Worm (Caenorhabditis elegans) whole organism, L1 larva: ENCODE results near the gene F37C12.18.

Experiments used
- C04F5.9 ChIP-seq: sonication (generic microtip); optimal IDR thresholded peaks from 2 replicates; lab custom pipeline; 2016; ENCODE audit warnings: missing genetic modification characterization, missing compliant biosample characterization
- C16A3.4 ChIP-seq: fragments of 150-350 bp; optimal IDR thresholded peaks from 2 replicates; lab custom pipeline; 2014; ENCODE audit warnings: missing biosample characterization, missing genetic modification characterization
- C34B4.2 ChIP-seq: sonication (generic microtip); optimal IDR thresholded peaks from 2 replicates; lab custom pipeline; 2017; ENCODE audit warnings: mild to moderate bottlenecking, missing genetic modification characterization, missing compliant biosample characterization
- alr-1 ChIP-seq: fragments of 200-800 bp; sonication (Bioruptor generic); optimal IDR thresholded peaks from 2 replicates; lab custom pipeline; 2018; ENCODE audit warnings: borderline replicate concordance, mild to moderate bottlenecking, missing genetic modification characterization, missing compliant biosample characterization
- aly-2 ChIP-seq: fragments of 150-350 bp; optimal IDR thresholded peaks from 2 replicates; lab custom pipeline; 2014; ENCODE audit warnings: missing biosample characterization, missing genetic modification characterization
- blmp-1 ChIP-seq: fragments of 150-350 bp; optimal IDR thresholded peaks from 2 replicates; lab custom pipeline; 2014; ENCODE audit warnings: missing biosample characterization, missing genetic modification characterization
- ceh-63 ChIP-seq: fragments of 200-800 bp; sonication (Bioruptor generic); optimal IDR thresholded peaks from 2 replicates; lab custom pipeline; 2018; ENCODE audit warnings: mild to moderate bottlenecking, missing genetic modification characterization, missing compliant biosample characterization
- ceh-82 ChIP-seq, 3 experiments: fragments of 150-350 bp in 1 of 3; sonication (generic microtip) in 2 of 3; optimal IDR thresholded peaks; 2 replicates each; lab custom pipeline; 2014 to 2017; ENCODE audit warnings: missing biosample characterization in 3 of 3, missing genetic modification characterization in 3 of 3
- ces-1 ChIP-seq: fragments of 150-350 bp; optimal IDR thresholded peaks from 2 replicates; lab custom pipeline; 2014; ENCODE audit warnings: missing biosample characterization, missing genetic modification reagents, missing genetic modification characterization
- efl-3 ChIP-seq: fragments of 200-800 bp; sonication (Bioruptor generic); optimal IDR thresholded peaks from 2 replicates; lab custom pipeline; 2018; ENCODE audit warnings: mild to moderate bottlenecking, missing genetic modification characterization, missing compliant biosample characterization
- egl-13 ChIP-seq: sonication (generic microtip); optimal IDR thresholded peaks from 2 replicates; lab custom pipeline; 2016; ENCODE audit warnings: missing genotype, missing genetic modification reagents, missing genetic modification characterization, missing compliant biosample characterization
- elt-3 ChIP-seq, 6 experiments: fragments of 150-350 bp in 1 of 6; sonication (generic microtip); optimal IDR thresholded peaks; 2 replicates each; lab custom pipeline; 2017 to 2018; ENCODE audit warnings: missing biosample characterization in 6 of 6, missing genetic modification characterization in 6 of 6, inconsistent platforms in 1 of 6
- ets-5 ChIP-seq: fragments of 200-800 bp; sonication (Bioruptor generic); IDR thresholded peaks from 2 replicates; pipeline ENCODE4 v1.3.6; 2022; ENCODE audit warnings: missing genetic modification characterization, missing compliant biosample characterization
- grh-1 ChIP-seq: fragments of 200-800 bp; sonication (Bioruptor generic); IDR thresholded peaks from 2 replicates; pipeline ENCODE4 v1.3.6; 2022; ENCODE audit warnings: missing genetic modification reagents, missing genetic modification characterization, missing compliant biosample characterization
- hlh-17 ChIP-seq: fragments of 200-800 bp; sonication (Bioruptor generic); optimal IDR thresholded peaks from 2 replicates; lab custom pipeline; 2018; ENCODE audit warnings: missing genetic modification characterization, mild to moderate bottlenecking, missing compliant biosample characterization, moderate library complexity, borderline replicate concordance
- hlh-4 ChIP-seq: sonication (generic microtip); optimal IDR thresholded peaks from 2 replicates; lab custom pipeline; 2016; ENCODE audit warnings: mild to moderate bottlenecking, missing genetic modification characterization, missing compliant biosample characterization
- hpl-2 ChIP-seq: fragments of 150-350 bp; optimal IDR thresholded peaks from 2 replicates; lab custom pipeline; 2014; ENCODE audit warnings: missing biosample characterization, missing genetic modification reagents, missing genetic modification characterization
- irx-1 ChIP-seq: sonication (generic microtip); optimal IDR thresholded peaks from 2 replicates; lab custom pipeline; 2016; ENCODE audit warnings: missing genetic modification characterization, missing compliant biosample characterization
- jun-1 ChIP-seq: fragments of 150-350 bp; optimal IDR thresholded peaks from 2 replicates; lab custom pipeline; 2014; ENCODE audit warnings: missing biosample characterization, missing genetic modification reagents, missing genetic modification characterization
- lin-15B ChIP-seq: fragments of 150-350 bp; sonication (generic microtip); optimal IDR thresholded peaks from 3 replicates; lab custom pipeline; 2014; ENCODE audit warnings: missing biosample characterization, missing genetic modification characterization
- mab-9 ChIP-seq: fragments of 200-800 bp; sonication (Bioruptor generic); IDR thresholded peaks from 2 replicates; pipeline ENCODE4 v1.3.6; 2022; ENCODE audit warnings: missing genetic modification reagents, missing genetic modification characterization, missing compliant biosample characterization
- mdl-1 ChIP-seq, 2 experiments: fragments of 150-350 bp; optimal IDR thresholded peaks; 2 replicates each; lab custom pipeline; 2014 to 2017; ENCODE audit warnings: missing biosample characterization in 2 of 2, missing genetic modification characterization in 2 of 2, inconsistent platforms in 1 of 2
- mef-2 ChIP-seq: fragments of 150-350 bp; optimal IDR thresholded peaks from 2 replicates; lab custom pipeline; 2014; ENCODE audit warnings: missing biosample characterization, missing genetic modification characterization
- nhr-11 ChIP-seq: fragments of 150-350 bp; optimal IDR thresholded peaks from 2 replicates; lab custom pipeline; 2014; ENCODE audit warnings: missing biosample characterization, missing genetic modification characterization
- nhr-19 ChIP-seq: fragments of 200-800 bp; sonication (Bioruptor generic); conservative IDR thresholded peaks from 2 replicates; pipeline ENCODE4 v1.3.6; 2022; ENCODE audit warnings: missing genetic modification characterization, missing compliant biosample characterization
- nhr-20 ChIP-seq: sonication (generic microtip); optimal IDR thresholded peaks from 2 replicates; lab custom pipeline; 2016; ENCODE audit warnings: mild to moderate bottlenecking, missing genetic modification characterization, missing compliant biosample characterization
- nhr-237 ChIP-seq: fragments of 150-350 bp; optimal IDR thresholded peaks from 2 replicates; lab custom pipeline; 2014; ENCODE audit warnings: missing biosample characterization, missing genetic modification characterization
- nhr-28 ChIP-seq: fragments of 150-350 bp; optimal IDR thresholded peaks from 2 replicates; lab custom pipeline; 2014; ENCODE audit warnings: missing biosample characterization, missing genetic modification characterization
- nhr-47 ChIP-seq: sonication (generic microtip); optimal IDR thresholded peaks from 2 replicates; lab custom pipeline; 2016; ENCODE audit warnings: mild to moderate bottlenecking, missing genetic modification characterization, moderate library complexity, missing compliant biosample characterization
- nhr-76 ChIP-seq: sonication (generic microtip); optimal IDR thresholded peaks from 2 replicates; lab custom pipeline; 2017; ENCODE audit warnings: missing biosample characterization, missing genetic modification characterization
- nhr-77 ChIP-seq: fragments of 150-350 bp; optimal IDR thresholded peaks from 2 replicates; lab custom pipeline; 2014; ENCODE audit warnings: missing biosample characterization, missing genetic modification characterization
- nhr-85 ChIP-seq: sonication (generic microtip); peaks from one replicate; lab custom pipeline; 2016; ENCODE audit warnings: missing genetic modification characterization, inconsistent platforms, missing compliant biosample characterization
- nhr-90 ChIP-seq: sonication (generic microtip); optimal IDR thresholded peaks from 2 replicates; lab custom pipeline; 2016; ENCODE audit warnings: mild to moderate bottlenecking, missing genetic modification characterization, missing compliant biosample characterization; ENCODE audit not compliant: poor library complexity
- pqm-1 ChIP-seq: sonication (generic microtip); optimal IDR thresholded peaks from 3 replicates; lab custom pipeline; 2017; ENCODE audit warnings: missing biosample characterization, missing genetic modification characterization
- snu-23 ChIP-seq: sonication (generic microtip); optimal IDR thresholded peaks from 2 replicates; lab custom pipeline; 2016; ENCODE audit warnings: missing genetic modification characterization, missing compliant biosample characterization
- sox-4 ChIP-seq: sonication (generic microtip); optimal IDR thresholded peaks from 2 replicates; lab custom pipeline; 2016; ENCODE audit warnings: missing genetic modification characterization, missing compliant biosample characterization
- sptf-1 ChIP-seq: fragments of 150-350 bp; optimal IDR thresholded peaks from 2 replicates; lab custom pipeline; 2014; ENCODE audit warnings: missing biosample characterization, missing genetic modification characterization
- swsn-7 ChIP-seq: sonication (generic microtip); optimal IDR thresholded peaks from 2 replicates; lab custom pipeline; 2016; ENCODE audit warnings: missing genetic modification characterization, missing compliant biosample characterization
- tbx-2 ChIP-seq: sonication (generic microtip); optimal IDR thresholded peaks from 2 replicates; lab custom pipeline; 2016; ENCODE audit warnings: missing genetic modification characterization, missing compliant biosample characterization
- tlp-1 ChIP-seq: fragments of 150-350 bp; optimal IDR thresholded peaks from 2 replicates; lab custom pipeline; 2014; ENCODE audit warnings: missing biosample characterization, missing genetic modification characterization
- unc-130 ChIP-seq: fragments of 150-350 bp; optimal IDR thresholded peaks from 2 replicates; lab custom pipeline; 2017; ENCODE audit warnings: missing biosample characterization, missing genetic modification characterization, inconsistent platforms
- unc-86 ChIP-seq: sonication (generic microtip); optimal IDR thresholded peaks from 2 replicates; lab custom pipeline; 2016; ENCODE audit warnings: missing genetic modification characterization, missing compliant biosample characterization
- vab-15 ChIP-seq: sonication (generic microtip); optimal IDR thresholded peaks from 2 replicates; lab custom pipeline; 2017; ENCODE audit warnings: missing genotype, mild to moderate bottlenecking, missing genetic modification characterization, missing compliant biosample characterization
- xbp-1 ChIP-seq: sonication (generic microtip); optimal IDR thresholded peaks from 2 replicates; lab custom pipeline; 2016; ENCODE audit warnings: missing genetic modification characterization, missing compliant biosample characterization
- ztf-11 ChIP-seq, 2 experiments: sonication (generic microtip); optimal IDR thresholded peaks; 2 replicates each; lab custom pipeline; 2016 to 2017; ENCODE audit warnings: missing genetic modification characterization in 2 of 2, missing biosample characterization in 1 of 2, missing compliant biosample characterization in 1 of 2

The F37C12.18 gene

ce11 chrIII:7189581-7190128 lies 5.6 kb downstream of the F37C12.18 start, which contains the start of gene rps-21 (continued):
- peak; percentile 10 for TF ChIP-seq hpl-2
- peak; percentile 79 for TF ChIP-seq nhr-77 (tag; lab: Kevin White, UChicago)
- peak; percentile 84 for TF ChIP-seq nhr-47
- TF ChIP-seq vab-15 (tag; lab: Kevin White, UChicago): peak; percentile 31
- TF ChIP-seq lin-15B (tag; lab: Kevin White, UChicago): peak; percentile 83
- no peak for TF ChIP-seq ces-1
- TF ChIP-seq unc-86 (tag; lab: Kevin White, UChicago): peak; percentile 71
- TF ChIP-seq snu-23 (GFP tag; lab: Kevin White, UChicago): peak; percentile 91
- TF ChIP-seq nhr-85 (tag; lab: Kevin White, UChicago): peak; percentile 91
- TF ChIP-seq blmp-1 (tag; lab: Kevin White, UChicago): peak; percentile 70
- peak; percentile 72 for TF ChIP-seq nhr-90 (tag; lab: Kevin White, UChicago)
- TF ChIP-seq swsn-7 (tag; lab: Kevin White, UChicago): peak; percentile 80
- TF ChIP-seq pqm-1 (tag; lab: Kevin White, UChicago): no peak
- peak; percentile 88 for TF ChIP-seq tbx-2 (tag; lab: Kevin White, UChicago)
- TF ChIP-seq C16A3.4 (tag; lab: Kevin White, UChicago): peak; percentile 91
- peak; percentile 88 for TF ChIP-seq nhr-20 (tag; lab: Kevin White, UChicago)
- peak; percentile 22 for TF ChIP-seq egl-13 (tag; lab: Kevin White, UChicago)
- TF ChIP-seq C04F5.9 (tag; lab: Kevin White, UChicago): peak; percentile 71
- no peak for TF ChIP-seq mef-2
- TF ChIP-seq jun-1 (tag; lab: Kevin White, UChicago): peak; percentile 73
- TF ChIP-seq nhr-76 (tag; lab: Kevin White, UChicago): no peak
- TF ChIP-seq efl-3 (GFP tag; lab: Kevin White, UChicago): no peak
- TF ChIP-seq ceh-82 (tag; optimal IDR thresholded peaks at IDR 0.05; lab: Kevin White, UChicago): peak; percentile 59 to 94 (median 78)
- peak; percentile 63 for TF ChIP-seq grh-1 (GFP tag; lab: Robert Waterston, UW)
- TF ChIP-seq hlh-4 (tag; lab: Kevin White, UChicago): no peak
- TF ChIP-seq mab-9 (GFP tag; lab: Robert Waterston, UW): 0 out of 2 replicates have a peak, but pooled peaks have one; percentile 9
- peak; percentile 25 for TF ChIP-seq sox-4 (tag; lab: Kevin White, UChicago)
- TF ChIP-seq hlh-17 (GFP tag; lab: Kevin White, UChicago): no peak
- peak in 1 of 2 experiments; percentile 48 for TF ChIP-seq mdl-1 (tag; optimal IDR thresholded peaks at IDR 0.05; lab: Kevin White, UChicago)
- TF ChIP-seq nhr-28 (tag; lab: Kevin White, UChicago): no peak
- peak; percentile 70 for TF ChIP-seq unc-130 (tag; lab: Kevin White, UChicago)
- peak; percentile 1 for TF ChIP-seq nhr-11 (tag; lab: Kevin White, UChicago)
- peak; percentile 49 for TF ChIP-seq irx-1
- TF ChIP-seq sptf-1 (tag; lab: Kevin White, UChicago): no peak
- TF ChIP-seq ztf-11 (tag; optimal IDR thresholded peaks at IDR 0.05; lab: Kevin White, UChicago): peak in 1 of 2 experiments; percentile 59
- no peak for TF ChIP-seq C34B4.2 (tag; lab: Kevin White, UChicago)
- TF ChIP-seq xbp-1 (tag; lab: Kevin White, UChicago): peak; percentile 88
- TF ChIP-seq ets-5: no peak
- TF ChIP-seq elt-3 (tag; optimal IDR thresholded peaks at IDR 0.05; lab: Kevin White, UChicago): peak in 2 of 6 experiments; percentile 53 to 62
- no peak for TF ChIP-seq tlp-1 (tag; lab: Kevin White, UChicago)
- TF ChIP-seq nhr-19: peak; percentile 87
- TF ChIP-seq ceh-63: no peak
- TF ChIP-seq aly-2 (tag; lab: Kevin White, UChicago): no peak
- TF ChIP-seq nhr-237 (tag; lab: Kevin White, UChicago): peak; percentile 55
- no peak for TF ChIP-seq alr-1
